Fruit fly (Drosophila melanogaster) whole organism, embryonic: ENCODE data around the gene CG4596.

Source experiments
- Abd-B ChIP-seq: fragments of 200-800 bp; sonication (Bioruptor generic); optimal IDR thresholded peaks from 2 replicates; lab custom pipeline; 2018; ENCODE audit warnings: missing biosample characterization, mild to moderate bottlenecking, missing genetic modification characterization, moderate library complexity
- B-H2 ChIP-seq: fragments of 200-800 bp; sonication (Bioruptor generic); optimal IDR thresholded peaks from 2 replicates; lab custom pipeline; 2018; ENCODE audit warnings: missing biosample characterization, mild to moderate bottlenecking, missing genetic modification characterization
- CG10979 ChIP-seq: fragments of 200-800 bp; sonication (Bioruptor generic); optimal IDR thresholded peaks from 2 replicates; lab custom pipeline; 2018; ENCODE audit warnings: missing biosample characterization, mild to moderate bottlenecking, missing genetic modification characterization, moderate library complexity
- CG11085 ChIP-seq: fragments of 200-800 bp; sonication (Bioruptor generic); IDR thresholded peaks from 2 replicates; pipeline ENCODE4 v1.3.6; 2022; ENCODE audit warnings: missing biosample characterization, missing genetic modification characterization
- CG13123 ChIP-seq: fragments of 200-800 bp; sonication (Bioruptor generic); optimal IDR thresholded peaks from 2 replicates; lab custom pipeline; 2016; ENCODE audit warnings: missing biosample characterization, missing genetic modification characterization
- CG13296 ChIP-seq: fragments of 200-800 bp; sonication (Bioruptor generic); optimal IDR thresholded peaks from 3 replicates; lab custom pipeline; 2018; ENCODE audit warnings: missing biosample characterization, mild to moderate bottlenecking, missing genetic modification characterization
- CG13424 ChIP-seq: fragments of 200-800 bp; sonication (Bioruptor generic); optimal IDR thresholded peaks from 2 replicates; lab custom pipeline; 2019; ENCODE audit warnings: missing biosample characterization, mild to moderate bottlenecking, missing genetic modification characterization, moderate library complexity
- CG1529 ChIP-seq: fragments of 200-800 bp; sonication (Bioruptor generic); optimal IDR thresholded peaks from 3 replicates; lab custom pipeline; 2018; ENCODE audit warnings: missing biosample characterization, missing genetic modification characterization
- CG16813 ChIP-seq: fragments of 200-800 bp; sonication (Bioruptor generic); IDR thresholded peaks from 3 replicates; pipeline ENCODE4 v1.3.6; 2022; ENCODE audit warnings: missing biosample characterization, missing genetic modification characterization; ENCODE audit not compliant: partially characterized antibody
- CG16815 ChIP-seq: fragments of 200-800 bp; sonication (Bioruptor generic); optimal IDR thresholded peaks from 3 replicates; lab custom pipeline; 2017; ENCODE audit warnings: missing biosample characterization, mild to moderate bottlenecking, missing genetic modification characterization
- CG2875 ChIP-seq: fragments of 200-800 bp; sonication (Bioruptor generic); optimal IDR thresholded peaks from 2 replicates; lab custom pipeline; 2017; ENCODE audit warnings: missing biosample characterization, mild to moderate bottlenecking, missing genetic modification characterization, missing genetic modification reagents
- CG3163 ChIP-seq: fragments of 200-800 bp; sonication (Bioruptor generic); optimal IDR thresholded peaks from 3 replicates; lab custom pipeline; 2016; ENCODE audit warnings: missing biosample characterization, missing genetic modification characterization
- CG33557 ChIP-seq: fragments of 200-800 bp; sonication (Bioruptor generic); optimal IDR thresholded peaks from 2 replicates; lab custom pipeline; 2019; ENCODE audit warnings: missing biosample characterization, mild to moderate bottlenecking, missing genetic modification characterization, moderate library complexity
- CG42726 ChIP-seq: fragments of 200-800 bp; sonication (Bioruptor generic); IDR thresholded peaks from 2 replicates; pipeline ENCODE4 v1.3.6; 2022; ENCODE audit warnings: missing biosample characterization, missing genetic modification characterization; ENCODE audit not compliant: partially characterized antibody
- CG4360 ChIP-seq: fragments of 200-800 bp; sonication (Bioruptor generic); IDR thresholded peaks from 2 replicates; pipeline ENCODE4 v1.3.6; 2022; ENCODE audit warnings: missing biosample characterization, missing genetic modification characterization
- CG4854 ChIP-seq: fragments of 200-800 bp; sonication (Bioruptor generic); optimal IDR thresholded peaks from 2 replicates; lab custom pipeline; 2016; ENCODE audit warnings: missing biosample characterization, missing genetic modification characterization, inconsistent platforms
- CG7271 ChIP-seq: fragments of 200-800 bp; sonication (Bioruptor generic); optimal IDR thresholded peaks from 2 replicates; lab custom pipeline; 2018; ENCODE audit warnings: missing biosample characterization, mild to moderate bottlenecking, missing genetic modification characterization, moderate library complexity
- CG7987 ChIP-seq: fragments of 200-800 bp; sonication (Bioruptor generic); optimal IDR thresholded peaks from 2 replicates; lab custom pipeline; 2018; ENCODE audit warnings: missing biosample characterization, mild to moderate bottlenecking, missing genetic modification characterization, moderate library complexity
- CG8290 ChIP-seq, 3 experiments: fragments of 200-800 bp; sonication (Bioruptor generic); optimal IDR thresholded peaks; 2 replicates each; lab custom pipeline; 2016 to 2019; ENCODE audit warnings: missing biosample characterization in 3 of 3, missing genetic modification characterization in 3 of 3, mild to moderate bottlenecking in 2 of 3, moderate library complexity in 1 of 3
- CTCF ChIP-seq: fragments of 200-800 bp; sonication (Bioruptor generic); optimal IDR thresholded peaks from 2 replicates; lab custom pipeline; 2017; ENCODE audit warnings: missing biosample characterization, mild to moderate bottlenecking, missing genetic modification characterization, moderate library complexity
- D19A ChIP-seq: fragments of 200-800 bp; optimal IDR thresholded peaks from 3 replicates; lab custom pipeline; 2019; ENCODE audit warnings: missing biosample characterization, mild to moderate bottlenecking, missing genetic modification characterization, moderate library complexity
- D19B ChIP-seq: fragments of 200-800 bp; sonication (Bioruptor generic); optimal IDR thresholded peaks from 2 replicates; lab custom pipeline; 2017; ENCODE audit warnings: missing biosample characterization, mild to moderate bottlenecking, missing genetic modification characterization
- Doc2 ChIP-seq: fragments of 200-800 bp; sonication (Bioruptor generic); IDR thresholded peaks from 2 replicates; pipeline ENCODE4 v1.3.6; 2022; ENCODE audit warnings: missing biosample characterization, missing genetic modification characterization
- Gug ChIP-seq: fragments of 200-800 bp; sonication (Bioruptor generic); IDR thresholded peaks from 4 replicates; pipeline ENCODE4 v1.3.6; 2022; ENCODE audit warnings: missing biosample characterization, missing genetic modification characterization
- HLHmδ ChIP-seq: fragments of 200-800 bp; sonication (Bioruptor generic); optimal IDR thresholded peaks from 2 replicates; lab custom pipeline; 2018; ENCODE audit warnings: missing biosample characterization, mild to moderate bottlenecking, missing genetic modification characterization, moderate library complexity
- HmgD ChIP-seq: fragments of 200-800 bp; sonication (Bioruptor generic); optimal IDR thresholded peaks from 3 replicates; lab custom pipeline; 2016; ENCODE audit warnings: missing biosample characterization, missing genetic modification characterization
- Max ChIP-seq: fragments of 200-800 bp; sonication (Bioruptor generic); optimal IDR thresholded peaks from 2 replicates; lab custom pipeline; 2016; ENCODE audit warnings: missing biosample characterization, mild to moderate bottlenecking, missing genetic modification characterization
- Med ChIP-seq: fragments of 200-800 bp; sonication (Bioruptor generic); peaks from one replicate; lab custom pipeline; 2016; ENCODE audit warnings: missing biosample characterization, missing genetic modification characterization, mild to moderate bottlenecking, inconsistent platforms, moderate library complexity
- NC2α ChIP-seq: fragments of 200-800 bp; sonication (Bioruptor generic); optimal IDR thresholded peaks from 2 replicates; lab custom pipeline; 2016; ENCODE audit warnings: missing biosample characterization, missing genetic modification characterization
- Sry-β ChIP-seq: fragments of 200-800 bp; sonication (Bioruptor generic); optimal IDR thresholded peaks from 2 replicates; lab custom pipeline; 2018; ENCODE audit warnings: missing biosample characterization, mild to moderate bottlenecking, missing genetic modification characterization, moderate library complexity
- Ssrp ChIP-seq: fragments of 200-800 bp; sonication (Bioruptor generic); optimal IDR thresholded peaks from 2 replicates; lab custom pipeline; 2018; ENCODE audit warnings: missing biosample characterization, mild to moderate bottlenecking, missing genetic modification characterization, moderate library complexity
- Tbp ChIP-seq: fragments of >200 bp; optimal IDR thresholded peaks from 2 replicates; lab custom pipeline; 2018; ENCODE audit warnings: missing biosample characterization, missing genetic modification characterization
- ab ChIP-seq: fragments of 200-800 bp; sonication (Bioruptor generic); optimal IDR thresholded peaks from 2 replicates; lab custom pipeline; 2016; ENCODE audit warnings: missing biosample characterization, missing genetic modification characterization
- ac ChIP-seq: fragments of 200-800 bp; sonication (Bioruptor generic); optimal IDR thresholded peaks from 3 replicates; lab custom pipeline; 2017; ENCODE audit warnings: missing biosample characterization, mild to moderate bottlenecking, missing genetic modification characterization
- al ChIP-seq: fragments of 200-800 bp; sonication (Bioruptor generic); IDR thresholded peaks from 2 replicates; pipeline ENCODE4 v1.3.6; 2022; ENCODE audit warnings: missing biosample characterization, missing genetic modification characterization
- ash1 ChIP-seq: fragments of 200-800 bp; sonication (Bioruptor generic); optimal IDR thresholded peaks from 2 replicates; lab custom pipeline; 2018; ENCODE audit warnings: missing biosample characterization, mild to moderate bottlenecking, missing genetic modification characterization
- cas ChIP-seq: fragments of 200-800 bp; sonication (Bioruptor generic); IDR thresholded peaks from 2 replicates; pipeline ENCODE4 v1.3.6; 2022; ENCODE audit warnings: missing biosample characterization, missing genetic modification characterization
- chn ChIP-seq: fragments of 200-800 bp; sonication (Bioruptor generic); optimal IDR thresholded peaks from 2 replicates; lab custom pipeline; 2016; ENCODE audit warnings: missing biosample characterization, missing genetic modification characterization
- dysf ChIP-seq: fragments of 200-800 bp; sonication (Bioruptor generic); IDR thresholded peaks from 3 replicates; pipeline ENCODE4 v1.3.6; 2022; ENCODE audit warnings: missing biosample characterization, missing genetic modification characterization
- exex ChIP-seq: fragments of 200-800 bp; sonication (Bioruptor generic); optimal IDR thresholded peaks from 4 replicates; lab custom pipeline; 2018; ENCODE audit warnings: missing biosample characterization, mild to moderate bottlenecking, missing genetic modification characterization, moderate library complexity
- ftz-f1 ChIP-seq: fragments of 200-800 bp; sonication (Bioruptor generic); optimal IDR thresholded peaks from 2 replicates; lab custom pipeline; 2016; ENCODE audit warnings: missing biosample characterization, missing genetic modification characterization
- gsb-n ChIP-seq: fragments of 200-800 bp; sonication (Bioruptor generic); optimal IDR thresholded peaks from 3 replicates; lab custom pipeline; 2018; ENCODE audit warnings: missing biosample characterization, mild to moderate bottlenecking, missing genetic modification characterization
- lmd ChIP-seq: fragments of 200-800 bp; sonication (Bioruptor generic); IDR thresholded peaks from 2 replicates; pipeline ENCODE4 v1.3.6; 2022; ENCODE audit warnings: missing biosample characterization, missing genetic modification characterization
- nmo ChIP-seq: fragments of 200-800 bp; sonication (Bioruptor generic); optimal IDR thresholded peaks from 2 replicates; lab custom pipeline; 2018; ENCODE audit warnings: missing biosample characterization, mild to moderate bottlenecking, missing genetic modification characterization, moderate library complexity
- otp ChIP-seq: fragments of 200-800 bp; sonication (Bioruptor generic); IDR thresholded peaks from 3 replicates; pipeline ENCODE4, ENCODE4 v1.3.6; 2022; ENCODE audit warnings: missing biosample characterization, missing genetic modification characterization
- p53 ChIP-seq: fragments of 200-800 bp; sonication (Bioruptor generic); optimal IDR thresholded peaks from 2 replicates; lab custom pipeline; 2016; ENCODE audit warnings: missing biosample characterization, missing genetic modification characterization
- tna ChIP-seq: fragments of 200-800 bp; sonication (Bioruptor generic); IDR thresholded peaks from 2 replicates; pipeline ENCODE4 v1.3.6; 2022; ENCODE audit warnings: missing biosample characterization, missing genetic modification characterization; ENCODE audit not compliant: partially characterized antibody
- trh ChIP-seq: fragments of 200-800 bp; sonication (Bioruptor generic); optimal IDR thresholded peaks from 2 replicates; lab custom pipeline; 2016; ENCODE audit warnings: missing biosample characterization, missing genetic modification characterization
- tx ChIP-seq: fragments of 200-800 bp; sonication (Bioruptor generic); optimal IDR thresholded peaks from 2 replicates; lab custom pipeline; 2016; ENCODE audit warnings: missing biosample characterization, missing genetic modification characterization
- yki ChIP-seq: fragments of >200 bp; optimal IDR thresholded peaks from 3 replicates; lab custom pipeline; 2018
- zen2 ChIP-seq: fragments of 200-800 bp; sonication (Bioruptor generic); IDR thresholded peaks from 3 replicates; pipeline ENCODE4 v1.3.6; 2022; ENCODE audit warnings: missing biosample characterization, missing genetic modification characterization; ENCODE audit not compliant: partially characterized antibody

Gene CG4596

DNA sequence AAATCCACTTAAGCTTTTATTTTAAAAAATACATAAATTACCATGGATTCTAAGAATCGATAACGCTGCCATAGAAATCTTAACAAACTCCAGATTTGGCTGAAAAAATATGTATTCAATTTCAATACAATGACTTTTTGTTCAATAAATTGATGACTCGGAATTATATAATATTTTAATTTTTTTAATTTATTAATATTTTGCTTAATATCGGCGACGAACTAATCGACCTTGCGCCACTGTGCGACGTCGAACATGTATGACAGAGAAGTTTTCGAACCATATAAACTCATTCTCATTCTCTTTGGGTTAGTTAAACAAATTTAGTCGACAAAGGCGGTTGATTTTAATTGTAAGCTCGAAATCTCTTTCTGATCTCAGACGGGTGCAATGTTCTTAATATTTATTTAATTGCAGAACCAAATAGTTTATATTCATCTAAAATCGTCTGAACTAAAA, 23.3 kb upstream of the CG4596 start, which contains the start of gene CG42394 (continued):
- TF ChIP-seq CG16813 (GFP tag; lab: Robert Waterston, UW) (0 out of 3 replicates have a peak, but pooled peaks have one; percentile 41), CG13123 (GFP tag; lab: Kevin White, UChicago) (peak; percentile 85), D19B (GFP tag; lab: Kevin White, UChicago) (peak; percentile 91), CG7271 (peak; percentile 96), CG4854 (no peak), CG7987 (GFP tag; lab: Kevin White, UChicago) (peak; percentile 93), nmo (peak; percentile 98), ac (GFP tag; lab: Kevin White, UChicago) (peak; percentile 90), Ssrp (peak; percentile 96), CG3163 (peak; percentile 50), cas (GFP tag; lab: Robert Waterston, UW) (peak; percentile 90), Doc2 (GFP tag; lab: Robert Waterston, UW) (no peak), CG10979 (peak; percentile 98), CG2875 (GFP tag; lab: Kevin White, UChicago) (peak; percentile 95), CG1529 (GFP tag; lab: Kevin White, UChicago) (peak; percentile 90), CG4360 (GFP tag; lab: Robert Waterston, UW) (peak; percentile 72), Med (GFP tag; lab: Kevin White, UChicago) (peak; percentile 88), ash1 (no peak), HLHmδ (GFP tag; lab: Kevin White, UChicago) (no peak), zen2 (GFP tag; lab: Robert Waterston, UW) (no peak), ab (GFP tag; lab: Kevin White, UChicago) (no peak), ftz-f1 (GFP tag; lab: Kevin White, UChicago) (no peak), exex (tag; lab: Kevin White, UChicago) (peak; percentile 78), p53 (GFP tag; lab: Kevin White, UChicago) (no peak), HmgD (GFP tag; lab: Kevin White, UChicago) (no peak), chn (GFP tag; lab: Kevin White, UChicago) (peak; percentile 71), CG42726 (GFP tag; lab: Robert Waterston, UW) (peak; percentile 58; the same call in 1 of the 2 replicates), Max (peak; percentile 96), dysf (GFP tag; lab: Robert Waterston, UW) (peak; percentile 95), CG13424 (tag; lab: Kevin White, UChicago) (peak; percentile 95), gsb-n (tag; lab: Kevin White, UChicago) (peak; percentile 94), tna (GFP tag; lab: Robert Waterston, UW) (no peak), Sry-β (peak; percentile 68), lmd (GFP tag; lab: Robert Waterston, UW) (peak; percentile 93), B-H2 (GFP tag; lab: Kevin White, UChicago) (no peak), Abd-B (GFP tag; lab: Kevin White, UChicago) (peak; percentile 88), CG13296 (GFP tag; lab: Kevin White, UChicago) (peak; percentile 94), D19A (tag; lab: Kevin White, UChicago) (peak; percentile 96), yki (no peak), Tbp (no peak), CG11085 (peak; percentile 74), CTCF (GFP tag; lab: Kevin White, UChicago) (peak; percentile 67), trh (GFP tag; lab: Kevin White, UChicago) (peak; percentile 90), al (GFP tag; lab: Robert Waterston, UW) (peak; percentile 91), otp (GFP tag; lab: Robert Waterston, UW) (peak; percentile 93), CG33557 (GFP tag; lab: Kevin White, UChicago) (peak; percentile 89), tx (peak; percentile 17), CG8290 (GFP tag; optimal IDR thresholded peaks at IDR 0.05; lab: Kevin White, UChicago) (peak; percentile 87), CG8290 (tag; optimal IDR thresholded peaks at IDR 0.05; lab: Kevin White, UChicago) (peak in 1 of 2 experiments; percentile 41), CG16815 (GFP tag; lab: Kevin White, UChicago) (peak; percentile 89), NC2α (GFP tag; lab: Kevin White, UChicago) (peak; percentile 15), Gug (peak; percentile 84; the same call in 3 of the 4 replicates)
